Fruit fly (Drosophila melanogaster) whole organism, embryonic: ENCODE measurements around the gene Gen.

Source experiments
- Abd-B ChIP-seq: fragments of 200-800 bp; sonication (Bioruptor generic); optimal IDR thresholded peaks from 2 replicates; lab custom pipeline; 2018; ENCODE audit warnings: missing biosample characterization, mild to moderate bottlenecking, missing genetic modification characterization, moderate library complexity
- Blimp-1 ChIP-seq: fragments of 200-800 bp; sonication (Bioruptor generic); optimal IDR thresholded peaks from 3 replicates; lab custom pipeline; 2018; ENCODE audit warnings: missing biosample characterization, missing genetic modification characterization, mild to moderate bottlenecking, moderate library complexity, missing genetic modification reagents
- CG10209 ChIP-seq: fragments of 200-800 bp; sonication (Bioruptor generic); optimal IDR thresholded peaks from 3 replicates; lab custom pipeline; 2017; ENCODE audit warnings: missing biosample characterization, mild to moderate bottlenecking, missing genetic modification characterization, missing genetic modification reagents
- CG10462 ChIP-seq: fragments of 200-800 bp; sonication (Bioruptor generic); optimal IDR thresholded peaks from 2 replicates; lab custom pipeline; 2016; ENCODE audit warnings: missing biosample characterization, missing genetic modification characterization
- CG10565 ChIP-seq: fragments of 200-800 bp; sonication (Bioruptor generic); optimal IDR thresholded peaks from 3 replicates; lab custom pipeline; 2016; ENCODE audit warnings: missing biosample characterization, mild to moderate bottlenecking, missing genetic modification characterization
- CG11093 ChIP-seq: fragments of 200-800 bp; sonication (Bioruptor generic); IDR thresholded peaks from 3 replicates; pipeline ENCODE4 v1.3.6; 2022; ENCODE audit warnings: missing biosample characterization, missing genetic modification characterization
- CG12104 ChIP-seq: fragments of 200-800 bp; sonication (Bioruptor generic); optimal IDR thresholded peaks from 3 replicates; lab custom pipeline; 2016; ENCODE audit warnings: missing biosample characterization, missing genetic modification characterization
- CG1233 ChIP-seq: fragments of 200-800 bp; sonication (Bioruptor generic); optimal IDR thresholded peaks from 4 replicates; lab custom pipeline; 2018; ENCODE audit warnings: missing biosample characterization, mild to moderate bottlenecking, missing genetic modification characterization
- CG16863 ChIP-seq: fragments of 200-800 bp; sonication (Bioruptor generic); optimal IDR thresholded peaks from 3 replicates; lab custom pipeline; 2016; ENCODE audit warnings: missing biosample characterization, missing genetic modification characterization
- CG17829 ChIP-seq: fragments of 200-800 bp; optimal IDR thresholded peaks from 2 replicates; lab custom pipeline; 2019; ENCODE audit warnings: missing biosample characterization, mild to moderate bottlenecking, missing genetic modification characterization, moderate library complexity
- CG1832 ChIP-seq: fragments of 200-800 bp; sonication (Bioruptor generic); optimal IDR thresholded peaks from 2 replicates; lab custom pipeline; 2017; ENCODE audit warnings: missing biosample characterization, mild to moderate bottlenecking, missing genetic modification characterization, inconsistent platforms
- CG18476 ChIP-seq: fragments of 200-800 bp; sonication (Bioruptor generic); optimal IDR thresholded peaks from 2 replicates; lab custom pipeline; 2016; ENCODE audit warnings: missing biosample characterization, mild to moderate bottlenecking, missing genetic modification characterization
- CG2889 ChIP-seq: fragments of 200-800 bp; sonication (Bioruptor generic); IDR thresholded peaks from 3 replicates; pipeline ENCODE4 v1.3.6; 2022; ENCODE audit warnings: missing biosample characterization, missing genetic modification characterization
- CG31388 ChIP-seq: fragments of 200-800 bp; sonication (Bioruptor generic); optimal IDR thresholded peaks from 2 replicates; lab custom pipeline; 2016; ENCODE audit warnings: missing biosample characterization, missing genetic modification characterization
- CG33213 ChIP-seq: fragments of 200-800 bp; sonication (Bioruptor generic); optimal IDR thresholded peaks from 3 replicates; lab custom pipeline; 2016; ENCODE audit warnings: missing biosample characterization, missing genetic modification characterization
- CG34422 ChIP-seq: fragments of 200-800 bp; sonication (Bioruptor generic); IDR thresholded peaks from 3 replicates; pipeline ENCODE4 v1.3.6; 2022; ENCODE audit warnings: missing biosample characterization, missing genetic modification characterization
- CG4707 ChIP-seq: fragments of 200-800 bp; sonication (Bioruptor generic); optimal IDR thresholded peaks from 2 replicates; lab custom pipeline; 2018; ENCODE audit warnings: missing biosample characterization, mild to moderate bottlenecking, missing genetic modification characterization, moderate library complexity
- CG6272 ChIP-seq: fragments of 200-800 bp; sonication (Bioruptor generic); IDR thresholded peaks from 2 replicates; pipeline ENCODE4 v1.3.6; 2022; ENCODE audit warnings: missing biosample characterization, missing genetic modification characterization
- CG6683 ChIP-seq: fragments of 200-800 bp; sonication (Bioruptor generic); optimal IDR thresholded peaks from 2 replicates; lab custom pipeline; 2017; ENCODE audit warnings: missing biosample characterization, mild to moderate bottlenecking, missing genetic modification characterization, missing genetic modification reagents
- CG7839 ChIP-seq: fragments of 200-800 bp; sonication (Bioruptor generic); optimal IDR thresholded peaks from 3 replicates; lab custom pipeline; 2018; ENCODE audit warnings: missing biosample characterization, mild to moderate bottlenecking, missing genetic modification characterization, moderate library complexity
- CG8281 ChIP-seq: fragments of 200-800 bp; sonication (Bioruptor generic); optimal IDR thresholded peaks from 2 replicates; lab custom pipeline; 2018; ENCODE audit warnings: missing biosample characterization, mild to moderate bottlenecking, missing genetic modification characterization, moderate library complexity
- CG8359 ChIP-seq: fragments of 200-800 bp; sonication (Bioruptor generic); optimal IDR thresholded peaks from 2 replicates; lab custom pipeline; 2017; ENCODE audit warnings: missing biosample characterization, mild to moderate bottlenecking, missing genetic modification characterization, borderline replicate concordance
- D19A ChIP-seq: fragments of 200-800 bp; optimal IDR thresholded peaks from 3 replicates; lab custom pipeline; 2019; ENCODE audit warnings: missing biosample characterization, mild to moderate bottlenecking, missing genetic modification characterization, moderate library complexity
- D19B ChIP-seq: fragments of 200-800 bp; sonication (Bioruptor generic); optimal IDR thresholded peaks from 2 replicates; lab custom pipeline; 2017; ENCODE audit warnings: missing biosample characterization, mild to moderate bottlenecking, missing genetic modification characterization
- Dip3 ChIP-seq: fragments of 200-800 bp; sonication (Bioruptor generic); optimal IDR thresholded peaks from 3 replicates; lab custom pipeline; 2016; ENCODE audit warnings: missing biosample characterization, missing genetic modification characterization
- Doc3 ChIP-seq: fragments of 200-800 bp; sonication (Bioruptor generic); IDR thresholded peaks from 3 replicates; pipeline ENCODE4 v1.3.6; 2022; ENCODE audit warnings: missing biosample characterization, missing genetic modification characterization; ENCODE audit not compliant: partially characterized antibody
- Fer1 ChIP-seq: fragments of 200-800 bp; sonication (Bioruptor generic); optimal IDR thresholded peaks from 2 replicates; lab custom pipeline; 2017; ENCODE audit warnings: missing biosample characterization, mild to moderate bottlenecking, missing genetic modification characterization
- Hr3 ChIP-seq: fragments of 200-800 bp; sonication (Bioruptor generic); optimal IDR thresholded peaks from 3 replicates; lab custom pipeline; 2016; ENCODE audit warnings: missing biosample characterization, missing genetic modification characterization
- Hsf ChIP-seq: fragments of 200-800 bp; sonication (Bioruptor generic); optimal IDR thresholded peaks from 3 replicates; lab custom pipeline; 2016; ENCODE audit warnings: missing biosample characterization, missing genetic modification characterization
- MESR4 ChIP-seq: fragments of 200-800 bp; sonication (Bioruptor generic); optimal IDR thresholded peaks from 2 replicates; lab custom pipeline; 2018; ENCODE audit warnings: missing biosample characterization, mild to moderate bottlenecking, missing genetic modification characterization, moderate library complexity
- NC2α ChIP-seq: fragments of 200-800 bp; sonication (Bioruptor generic); optimal IDR thresholded peaks from 2 replicates; lab custom pipeline; 2016; ENCODE audit warnings: missing biosample characterization, missing genetic modification characterization
- Nf-YC ChIP-seq: fragments of 200-800 bp; optimal IDR thresholded peaks from 3 replicates; lab custom pipeline; 2019; ENCODE audit warnings: missing biosample characterization, mild to moderate bottlenecking, missing genetic modification characterization, moderate library complexity
- Pdp1 ChIP-seq, 2 experiments: fragments of 200-800 bp; sonication (Bioruptor generic); optimal IDR thresholded peaks; 3 replicates each; lab custom pipeline; 2016; ENCODE audit warnings: missing biosample characterization in 2 of 2, missing genetic modification characterization in 2 of 2, mild to moderate bottlenecking in 1 of 2, moderate library complexity in 1 of 2
- Ravus ChIP-seq: fragments of 200-800 bp; sonication (Bioruptor generic); IDR thresholded peaks from 2 replicates; pipeline ENCODE4 v1.3.6; 2022; ENCODE audit warnings: missing biosample characterization, missing genetic modification characterization
- Sry-δ ChIP-seq: fragments of 200-800 bp; sonication (Bioruptor generic); optimal IDR thresholded peaks from 2 replicates; lab custom pipeline; 2016; ENCODE audit warnings: missing biosample characterization, missing genetic modification characterization
- chn ChIP-seq: fragments of 200-800 bp; sonication (Bioruptor generic); optimal IDR thresholded peaks from 2 replicates; lab custom pipeline; 2016; ENCODE audit warnings: missing biosample characterization, missing genetic modification characterization
- danr ChIP-seq: fragments of 200-800 bp; sonication (Bioruptor generic); IDR thresholded peaks from 2 replicates; pipeline ENCODE4 v1.3.6; 2022; ENCODE audit warnings: missing biosample characterization, missing genetic modification characterization
- disco-r ChIP-seq: fragments of 200-800 bp; sonication (Bioruptor generic); optimal IDR thresholded peaks from 2 replicates; lab custom pipeline; 2016; ENCODE audit warnings: missing biosample characterization, missing genetic modification characterization
- dmrt99B ChIP-seq: fragments of 200-800 bp; sonication (Bioruptor generic); optimal IDR thresholded peaks from 2 replicates; lab custom pipeline; 2018; ENCODE audit warnings: missing biosample characterization, mild to moderate bottlenecking, missing genetic modification characterization, moderate library complexity
- dysf ChIP-seq: fragments of 200-800 bp; sonication (Bioruptor generic); IDR thresholded peaks from 3 replicates; pipeline ENCODE4 v1.3.6; 2022; ENCODE audit warnings: missing biosample characterization, missing genetic modification characterization
- emc ChIP-seq: fragments of 200-800 bp; sonication (Bioruptor generic); optimal IDR thresholded peaks from 2 replicates; lab custom pipeline; 2016; ENCODE audit warnings: missing biosample characterization, missing genetic modification characterization
- ems ChIP-seq: fragments of 200-800 bp; sonication (Bioruptor generic); optimal IDR thresholded peaks from 3 replicates; lab custom pipeline; 2016; ENCODE audit warnings: missing biosample characterization, missing genetic modification characterization
- fd102C ChIP-seq: fragments of 200-800 bp; sonication (Bioruptor generic); optimal IDR thresholded peaks from 2 replicates; lab custom pipeline; 2018; ENCODE audit warnings: missing biosample characterization, mild to moderate bottlenecking, missing genetic modification characterization, moderate library complexity
- gem ChIP-seq: fragments of 200-800 bp; sonication (Bioruptor generic); optimal IDR thresholded peaks from 2 replicates; lab custom pipeline; 2019; ENCODE audit warnings: missing biosample characterization, mild to moderate bottlenecking, missing genetic modification characterization, moderate library complexity
- grau ChIP-seq: fragments of 200-800 bp; optimal IDR thresholded peaks from 3 replicates; lab custom pipeline; 2019; ENCODE audit warnings: missing biosample characterization, mild to moderate bottlenecking, missing genetic modification characterization, moderate library complexity
- hbn ChIP-seq: fragments of 200-800 bp; sonication (Bioruptor generic); IDR thresholded peaks from 2 replicates; pipeline ENCODE4 v1.3.6; 2022; ENCODE audit warnings: missing biosample characterization, missing genetic modification characterization; ENCODE audit not compliant: partially characterized antibody
- p53 ChIP-seq: fragments of 200-800 bp; sonication (Bioruptor generic); optimal IDR thresholded peaks from 2 replicates; lab custom pipeline; 2016; ENCODE audit warnings: missing biosample characterization, missing genetic modification characterization
- sr ChIP-seq: fragments of 200-800 bp; sonication (Bioruptor generic); IDR thresholded peaks from 3 replicates; pipeline ENCODE4 v1.3.6; 2022; ENCODE audit warnings: missing biosample characterization, missing genetic modification characterization
- tio ChIP-seq: fragments of 200-800 bp; sonication (Bioruptor generic); optimal IDR thresholded peaks from 2 replicates; lab custom pipeline; 2017; ENCODE audit warnings: missing biosample characterization, missing genetic modification characterization, inconsistent platforms
- ttk ChIP-seq: fragments of 200-800 bp; sonication (Bioruptor generic); IDR thresholded peaks from 2 replicates; pipeline ENCODE4 v2.1.2; 2022; ENCODE audit warnings: missing biosample characterization, missing genetic modification characterization
- unpg ChIP-seq: fragments of 200-800 bp; sonication (Bioruptor generic); optimal IDR thresholded peaks from 3 replicates; lab custom pipeline; 2018; ENCODE audit warnings: missing biosample characterization, mild to moderate bottlenecking, missing genetic modification characterization, moderate library complexity
- vvl ChIP-seq: fragments of 200-800 bp; sonication (Bioruptor generic); IDR thresholded peaks from 2 replicates; pipeline ENCODE4 v1.3.6; 2022; ENCODE audit warnings: missing biosample characterization, missing genetic modification characterization

The Gen gene

DNA sequence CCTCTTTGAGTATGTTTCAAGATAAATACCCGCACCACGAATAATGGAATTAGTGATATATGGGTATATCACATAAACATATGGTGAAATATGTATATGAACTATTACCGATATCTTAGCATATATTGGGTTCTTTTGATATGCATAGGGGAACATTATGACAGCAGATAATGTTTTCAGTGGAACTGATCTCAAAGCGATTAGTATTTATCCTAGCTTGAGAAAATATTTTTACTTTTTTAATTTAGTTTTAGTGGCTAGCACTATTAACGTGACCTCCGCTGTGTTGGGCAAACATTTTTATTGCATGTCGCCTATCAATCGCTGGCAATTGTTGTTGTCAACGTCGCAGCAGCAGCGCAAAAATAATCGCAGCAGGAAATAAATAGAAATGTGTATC, 36.2 kb upstream of the Gen start (continued):
- TF ChIP-seq CG8359 (GFP tag; lab: Kevin White, UChicago): no peak
- peak; percentile 41 for TF ChIP-seq gem (tag; lab: Kevin White, UChicago)
- no peak for TF ChIP-seq CG2889 (GFP tag; lab: Robert Waterston, UW)
- no peak for TF ChIP-seq CG34422 (GFP tag; lab: Robert Waterston, UW)
- peak; percentile 43 for TF ChIP-seq CG7839 (tag; lab: Kevin White, UChicago)
- TF ChIP-seq CG1832: no peak
- TF ChIP-seq CG10209 (GFP tag; lab: Kevin White, UChicago): peak; percentile 9
- TF ChIP-seq ttk: no peak
- TF ChIP-seq CG4707 (GFP tag; lab: Kevin White, UChicago): no peak
- peak; percentile 2 for TF ChIP-seq Hr3 (GFP tag; lab: Kevin White, UChicago)
- TF ChIP-seq dmrt99B (tag; lab: Kevin White, UChicago): peak; percentile 18
- no peak for TF ChIP-seq Sry-δ (GFP tag; lab: Kevin White, UChicago)
- no peak for TF ChIP-seq dysf
- no peak for TF ChIP-seq CG6272
- no peak for TF ChIP-seq CG11093 (GFP tag; lab: Robert Waterston, UW)
- TF ChIP-seq CG8281 (tag; lab: Kevin White, UChicago): no peak
- no peak for TF ChIP-seq CG33213 (GFP tag; lab: Kevin White, UChicago)
- TF ChIP-seq hbn (GFP tag; lab: Robert Waterston, UW): no peak
- TF ChIP-seq Fer1: peak; percentile 9
- no peak for TF ChIP-seq Abd-B (GFP tag; lab: Kevin White, UChicago)
- TF ChIP-seq CG18476 (GFP tag; lab: Kevin White, UChicago): no peak
- TF ChIP-seq emc (GFP tag; lab: Kevin White, UChicago): no peak
- no peak for TF ChIP-seq CG10462 (GFP tag; lab: Kevin White, UChicago)
- no peak for TF ChIP-seq ems (GFP tag; lab: Kevin White, UChicago)
- TF ChIP-seq CG31388 (GFP tag; lab: Kevin White, UChicago): no peak
- TF ChIP-seq Nf-YC (tag; lab: Kevin White, UChicago): no peak
- no peak for TF ChIP-seq p53 (GFP tag; lab: Kevin White, UChicago)
- TF ChIP-seq Dip3 (GFP tag; lab: Kevin White, UChicago): peak; percentile 32
- TF ChIP-seq D19B (GFP tag; lab: Kevin White, UChicago): no peak
- TF ChIP-seq unpg (GFP tag; lab: Kevin White, UChicago): peak; percentile 31
- no peak for TF ChIP-seq disco-r (GFP tag; lab: Kevin White, UChicago)
- no peak for TF ChIP-seq CG17829 (tag; lab: Kevin White, UChicago)
- no peak for TF ChIP-seq NC2α (GFP tag; lab: Kevin White, UChicago)
- peak; percentile 1 for TF ChIP-seq CG12104 (GFP tag; lab: Kevin White, UChicago)
- no peak for TF ChIP-seq CG1233 (GFP tag; lab: Kevin White, UChicago)
- no peak for TF ChIP-seq D19A (tag; lab: Kevin White, UChicago)
- no peak for TF ChIP-seq danr (GFP tag; lab: Robert Waterston, UW)
- no peak for TF ChIP-seq Hsf (GFP tag; lab: Kevin White, UChicago)
- TF ChIP-seq grau (tag; lab: Kevin White, UChicago): peak; percentile 29
- no peak for TF ChIP-seq chn (GFP tag; lab: Kevin White, UChicago)
- no peak for TF ChIP-seq MESR4
- TF ChIP-seq sr (GFP tag; lab: Robert Waterston, UW): no peak
- TF ChIP-seq CG16863 (GFP tag; lab: Kevin White, UChicago): no peak
- TF ChIP-seq CG10565 (GFP tag; lab: Kevin White, UChicago): no peak
- TF ChIP-seq Ravus (GFP tag; lab: Robert Waterston, UW): no peak
- no peak for TF ChIP-seq Pdp1 (GFP tag; optimal IDR thresholded peaks at IDR 0.05; lab: Kevin White, UChicago)
- no peak for TF ChIP-seq fd102C (GFP tag; lab: Kevin White, UChicago)
- TF ChIP-seq CG6683 (GFP tag; lab: Kevin White, UChicago): no peak
- TF ChIP-seq tio: peak; percentile 43
- peak; percentile 16 for TF ChIP-seq Blimp-1 (GFP tag; lab: Kevin White, UChicago)
- no peak for TF ChIP-seq vvl
- no peak for TF ChIP-seq Doc3 (GFP tag; lab: Robert Waterston, UW)
